Worm (Caenorhabditis elegans): ENCODE data around the gene srh-281.

The srh-281 gene

ce11 chrV:16237223-16237622 lies 46.6 kb downstream of the srh-281 start, which contains the start of gene F21H7.5:
Gene F21H7.5 (plus strand): TSS chrV:16237523.
- TF ChIP-seq ceh-8 (GFP tag; optimal IDR thresholded peaks at IDR 0.05): no peak
- TF ChIP-seq isw-1 (GFP tag; IDR thresholded peaks at IDR 0.05): no peak
- no peak for TF ChIP-seq nhr-90 (tag; optimal IDR thresholded peaks at IDR 0.05; ENCODE audit: poor library complexity)
- TF ChIP-seq nhr-11 (tag; optimal IDR thresholded peaks at IDR 0.05): no peak
- no peak for TF ChIP-seq lir-3 (tag; optimal IDR thresholded peaks at IDR 0.05; ENCODE audit: poor library complexity)
